Worm (Caenorhabditis elegans) whole organism, L2 larva: ENCODE measurements around the gene C07G1.6.

Experiments used
- C34F6.9 ChIP-seq: fragments of 150-350 bp; optimal IDR thresholded peaks from 2 replicates; lab custom pipeline; 2014; ENCODE audit warnings: missing biosample characterization, missing genetic modification characterization
- F13H6.1 ChIP-seq: sonication (generic microtip); optimal IDR thresholded peaks from 2 replicates; lab custom pipeline; 2016; ENCODE audit warnings: missing genetic modification characterization, missing compliant biosample characterization
- R02D3.7 ChIP-seq: fragments of 150-350 bp; optimal IDR thresholded peaks from 2 replicates; lab custom pipeline; 2014; ENCODE audit warnings: missing biosample characterization, missing genetic modification characterization
- ZK546.5 ChIP-seq: sonication (generic microtip); optimal IDR thresholded peaks from 2 replicates; lab custom pipeline; 2017; ENCODE audit warnings: missing biosample characterization, missing genetic modification characterization
- alr-1 ChIP-seq: fragments of 150-350 bp; optimal IDR thresholded peaks from 2 replicates; lab custom pipeline; 2014; ENCODE audit warnings: missing biosample characterization, missing genetic modification characterization
- aly-2 ChIP-seq: fragments of 150-350 bp; optimal IDR thresholded peaks from 2 replicates; lab custom pipeline; 2014; ENCODE audit warnings: missing biosample characterization, missing genetic modification characterization
- ama-1 ChIP-seq: fragments of 150-350 bp; optimal IDR thresholded peaks from 2 replicates; lab custom pipeline; 2018; ENCODE audit warnings: inconsistent platforms
- blmp-1 ChIP-seq: sonication (generic microtip); optimal IDR thresholded peaks from 2 replicates; lab custom pipeline; 2017; ENCODE audit warnings: missing genetic modification characterization, mild to moderate bottlenecking, missing compliant biosample characterization, antibody characterized with exemption, moderate library complexity; ENCODE audit not compliant: insufficient read depth
- ceh-82 ChIP-seq: fragments of 150-350 bp; optimal IDR thresholded peaks from 2 replicates; lab custom pipeline; 2014; ENCODE audit warnings: missing biosample characterization, missing genetic modification characterization
- crh-2 ChIP-seq: sonication (generic microtip); optimal IDR thresholded peaks from 2 replicates; lab custom pipeline; 2017; ENCODE audit warnings: missing biosample characterization, missing genetic modification characterization
- elt-1 ChIP-seq: fragments of 150-350 bp; optimal IDR thresholded peaks from 2 replicates; lab custom pipeline; 2014; ENCODE audit warnings: missing biosample characterization, missing genetic modification characterization
- elt-3 ChIP-seq: sonication (generic microtip); optimal IDR thresholded peaks from 2 replicates; lab custom pipeline; 2017; ENCODE audit warnings: missing biosample characterization, missing genetic modification characterization
- fos-1 ChIP-seq: fragments of 150-350 bp; optimal IDR thresholded peaks from 2 replicates; lab custom pipeline; 2014; ENCODE audit warnings: missing biosample characterization, missing genetic modification characterization
- gmeb-1 ChIP-seq: fragments of 150-350 bp; optimal IDR thresholded peaks from 2 replicates; lab custom pipeline; 2014; ENCODE audit warnings: missing biosample characterization, missing genetic modification characterization
- lin-11 ChIP-seq: fragments of 150-350 bp; sonication (generic microtip); optimal IDR thresholded peaks from 2 replicates; lab custom pipeline; 2014; ENCODE audit warnings: missing biosample characterization, missing genetic modification characterization, inconsistent platforms, mixed read lengths
- lin-13 ChIP-seq: fragments of 150-350 bp; optimal IDR thresholded peaks from 2 replicates; lab custom pipeline; 2014; ENCODE audit warnings: missing biosample characterization, missing genetic modification reagents, missing genetic modification characterization
- lsy-2 ChIP-seq, 2 experiments: fragments of 150-350 bp in 1 of 2; sonication (generic microtip) in 1 of 2; optimal IDR thresholded peaks; 2 replicates each; lab custom pipeline; 2014 to 2017; ENCODE audit warnings: missing biosample characterization in 2 of 2, missing genetic modification characterization in 2 of 2
- mdl-1 ChIP-seq, 2 experiments: fragments of 150-350 bp in 1 of 2; sonication (generic microtip) in 1 of 2; optimal IDR thresholded peaks; 2 replicates each; lab custom pipeline; 2017; ENCODE audit warnings: missing biosample characterization in 2 of 2, missing genetic modification characterization in 2 of 2
- nhr-10 ChIP-seq: sonication (generic microtip); optimal IDR thresholded peaks from 2 replicates; lab custom pipeline; 2017; ENCODE audit warnings: missing biosample characterization, missing genetic modification characterization
- nhr-11 ChIP-seq: fragments of 150-350 bp; optimal IDR thresholded peaks from 2 replicates; lab custom pipeline; 2014; ENCODE audit warnings: missing biosample characterization, missing genetic modification characterization
- nhr-12 ChIP-seq: fragments of 150-350 bp; optimal IDR thresholded peaks from 2 replicates; lab custom pipeline; 2014; ENCODE audit warnings: missing biosample characterization, missing genetic modification characterization
- nhr-129 ChIP-seq: fragments of 150-350 bp; optimal IDR thresholded peaks from 2 replicates; lab custom pipeline; 2014; ENCODE audit warnings: missing biosample characterization, missing genetic modification characterization
- nhr-21 ChIP-seq: fragments of 150-350 bp; optimal IDR thresholded peaks from 2 replicates; lab custom pipeline; 2014; ENCODE audit warnings: missing biosample characterization, missing genetic modification characterization
- nhr-23 ChIP-seq: fragments of 150-350 bp; optimal IDR thresholded peaks from 2 replicates; lab custom pipeline; 2014; ENCODE audit warnings: missing biosample characterization, missing genetic modification reagents, missing genetic modification characterization
- nhr-237 ChIP-seq: fragments of 150-350 bp; optimal IDR thresholded peaks from 2 replicates; lab custom pipeline; 2014; ENCODE audit warnings: missing biosample characterization, missing genetic modification characterization
- nhr-25 ChIP-seq: fragments of 150-350 bp; sonication (generic microtip); optimal IDR thresholded peaks from 3 replicates; lab custom pipeline; 2014; ENCODE audit warnings: missing biosample characterization, missing genetic modification characterization
- nhr-6 ChIP-seq: fragments of 150-350 bp; optimal IDR thresholded peaks from 2 replicates; lab custom pipeline; 2014; ENCODE audit warnings: missing biosample characterization, missing genetic modification characterization
- peb-1 ChIP-seq: fragments of 150-350 bp; optimal IDR thresholded peaks from 2 replicates; lab custom pipeline; 2014; ENCODE audit warnings: missing biosample characterization, missing genetic modification characterization
- sem-4 ChIP-seq: fragments of 150-350 bp; optimal IDR thresholded peaks from 2 replicates; lab custom pipeline; 2014; ENCODE audit warnings: missing biosample characterization, missing genetic modification reagents, missing genetic modification characterization
- skn-1 ChIP-seq: sonication (generic microtip); optimal IDR thresholded peaks from 2 replicates; lab custom pipeline; 2017; ENCODE audit warnings: missing biosample characterization, missing genetic modification characterization
- sma-3 ChIP-seq: sonication (generic microtip); optimal IDR thresholded peaks from 2 replicates; lab custom pipeline; 2016; ENCODE audit warnings: missing genetic modification reagents, missing genetic modification characterization, missing compliant biosample characterization
- sma-9 ChIP-seq, 2 experiments: fragments of 150-350 bp in 1 of 2; sonication (generic microtip) in 1 of 2; optimal IDR thresholded peaks; 2 replicates each; lab custom pipeline; 2014 to 2016; ENCODE audit warnings: missing genetic modification characterization in 2 of 2, mild to moderate bottlenecking in 1 of 2, missing biosample characterization in 1 of 2, missing compliant biosample characterization in 1 of 2, missing genetic modification reagents in 1 of 2, moderate library complexity in 1 of 2
- snpc-4 ChIP-seq: fragments of 150-350 bp; optimal IDR thresholded peaks from 2 replicates; lab custom pipeline; 2014; ENCODE audit warnings: missing biosample characterization, missing genetic modification characterization
- unc-39 ChIP-seq: fragments of 150-350 bp; optimal IDR thresholded peaks from 2 replicates; lab custom pipeline; 2014; ENCODE audit warnings: missing biosample characterization, missing genetic modification characterization
- zag-1 ChIP-seq: fragments of 150-350 bp; optimal IDR thresholded peaks from 2 replicates; lab custom pipeline; 2014; ENCODE audit warnings: missing biosample characterization, missing genetic modification characterization
- ztf-1 ChIP-seq: fragments of 200-800 bp; sonication (Bioruptor generic); conservative IDR thresholded peaks from 2 replicates; pipeline ENCODE4 v1.3.6; 2022; ENCODE audit warnings: missing genetic modification characterization, missing compliant biosample characterization
- ztf-11 ChIP-seq: sonication (generic microtip); optimal IDR thresholded peaks from 2 replicates; lab custom pipeline; 2017; ENCODE audit warnings: missing biosample characterization, missing genetic modification characterization
- ztf-4 ChIP-seq: fragments of 150-350 bp; optimal IDR thresholded peaks from 2 replicates; lab custom pipeline; 2014; ENCODE audit warnings: missing biosample characterization, missing genetic modification characterization

Gene C07G1.6

DNA sequence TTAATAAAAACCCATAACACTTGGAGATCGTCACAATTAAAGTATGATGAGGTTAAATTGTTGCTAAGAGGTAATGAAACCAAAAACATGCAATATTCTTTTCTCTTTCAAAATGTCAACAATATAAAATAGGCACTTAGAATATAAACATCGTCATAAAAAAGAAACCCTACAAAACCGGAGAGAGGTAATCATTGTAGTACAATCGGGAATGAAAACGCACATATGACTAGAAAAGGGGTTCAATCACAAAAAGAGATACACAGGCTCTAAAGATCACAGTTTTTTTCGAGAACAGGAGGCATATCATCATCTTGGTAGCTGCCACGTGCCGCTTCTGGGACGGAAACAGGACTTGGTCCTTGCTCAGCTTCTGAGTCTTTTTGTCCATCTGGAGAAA is 16.3 kb upstream of the C07G1.6 start:
- no peak for TF ChIP-seq nhr-12
- no peak for TF ChIP-seq nhr-237 (tag; lab: Kevin White, UChicago)
- no peak for TF ChIP-seq nhr-129
- no peak for TF ChIP-seq alr-1 (tag; lab: Kevin White, UChicago)
- no peak for TF ChIP-seq elt-1 (tag; lab: Kevin White, UChicago)
- no peak for TF ChIP-seq elt-3
- no peak for TF ChIP-seq skn-1 (tag; lab: Kevin White, UChicago)
- no peak for TF ChIP-seq fos-1
- TF ChIP-seq sem-4 (tag; lab: Kevin White, UChicago), result no peak
- no peak for TF ChIP-seq zag-1
- TF ChIP-seq F13H6.1 (tag; lab: Kevin White, UChicago), result no peak
- TF ChIP-seq unc-39 (tag; lab: Kevin White, UChicago), result no peak
- no peak for TF ChIP-seq C34F6.9
- no peak for TF ChIP-seq nhr-6
- TF ChIP-seq nhr-11 (tag; lab: Kevin White, UChicago), result no peak

DNA sequence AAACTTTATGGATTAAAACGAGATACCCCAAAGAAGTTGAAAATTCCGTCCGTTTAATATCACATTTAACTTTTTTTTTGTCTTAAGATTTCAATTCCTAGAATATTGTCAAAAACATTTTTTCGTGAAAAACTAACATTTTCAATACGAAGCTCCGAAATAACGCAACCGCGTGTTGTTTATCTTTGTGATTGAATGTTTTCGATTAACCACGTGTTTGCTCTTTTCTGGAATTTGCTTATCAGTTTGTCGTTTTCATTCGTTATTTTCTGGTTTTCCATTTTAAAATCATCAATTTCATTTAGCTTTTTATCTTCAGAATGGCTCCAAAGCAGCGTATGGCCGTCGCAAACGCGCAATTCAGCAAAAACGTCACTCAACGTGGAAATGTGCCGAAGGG is 15.2 kb upstream of the C07G1.6 start, which contains the start of gene serp-1.2:
serp-1.2 (plus strand) TSS at position 318 of the 400 bp plus-strand sequence.
- peak; percentile 52 for TF ChIP-seq crh-2 (tag; lab: Kevin White, UChicago)
- no peak for TF ChIP-seq ztf-11 (tag; lab: Kevin White, UChicago)
- TF ChIP-seq fos-1, result peak; percentile 28
- no peak for TF ChIP-seq nhr-12
- no peak for TF ChIP-seq nhr-21
- no peak for TF ChIP-seq lin-11 (tag; lab: Kevin White, UChicago)
- no peak for TF ChIP-seq R02D3.7 (tag; lab: Kevin White, UChicago)
- TF ChIP-seq C34F6.9, result peak; percentile 59
- TF ChIP-seq ceh-82 (tag; lab: Kevin White, UChicago), result no peak
- TF ChIP-seq unc-39 (tag; lab: Kevin White, UChicago), result no peak
- TF ChIP-seq lin-13 (GFP tag; lab: Kevin White, UChicago), result peak; percentile 12
- TF ChIP-seq nhr-129, result peak; percentile 36
- TF ChIP-seq nhr-10 (tag; lab: Kevin White, UChicago), result no peak
- no peak for TF ChIP-seq nhr-6
- TF ChIP-seq ama-1 (lab: Kevin White, UChicago), result peak; percentile 39
- no peak for TF ChIP-seq nhr-25 (tag; lab: Kevin White, UChicago)
- no peak for TF ChIP-seq nhr-23
- TF ChIP-seq mdl-1 (tag; optimal IDR thresholded peaks at IDR 0.05; lab: Kevin White, UChicago), result peak in 1 of 2 experiments; percentile 29
- TF ChIP-seq elt-1 (tag; lab: Kevin White, UChicago), result no peak
- TF ChIP-seq lsy-2 (tag; optimal IDR thresholded peaks at IDR 0.05; lab: Kevin White, UChicago), result no peak
- TF ChIP-seq sma-9 (GFP tag; optimal IDR thresholded peaks at IDR 0.05; lab: Kevin White, UChicago), result peak; percentile 44
- no peak for TF ChIP-seq sma-9 (tag; optimal IDR thresholded peaks at IDR 0.05; lab: Kevin White, UChicago)
- no peak for TF ChIP-seq peb-1 (tag; lab: Kevin White, UChicago)
- TF ChIP-seq aly-2 (tag; lab: Kevin White, UChicago), result no peak
- TF ChIP-seq elt-3, result no peak
- TF ChIP-seq, all 48 proteins: peak for 8

ce11 chrIV:8223055-8223454 is 12.9 kb upstream of the C07G1.6 start:
- TF ChIP-seq ztf-11 (tag; lab: Kevin White, UChicago), result no peak
- no peak for TF ChIP-seq lin-13 (GFP tag; lab: Kevin White, UChicago)
- TF ChIP-seq skn-1 (tag; lab: Kevin White, UChicago), result no peak
- no peak for TF ChIP-seq nhr-6
- TF ChIP-seq snpc-4, result no peak
- TF ChIP-seq gmeb-1, result no peak
- no peak for TF ChIP-seq nhr-25 (tag; lab: Kevin White, UChicago)
- TF ChIP-seq nhr-11 (tag; lab: Kevin White, UChicago), result no peak
- no peak for TF ChIP-seq C34F6.9
- no peak for TF ChIP-seq zag-1
- TF ChIP-seq F13H6.1 (tag; lab: Kevin White, UChicago), result no peak
- TF ChIP-seq ztf-1, result no peak
- TF ChIP-seq, all 48 proteins: peak for 0

DNA sequence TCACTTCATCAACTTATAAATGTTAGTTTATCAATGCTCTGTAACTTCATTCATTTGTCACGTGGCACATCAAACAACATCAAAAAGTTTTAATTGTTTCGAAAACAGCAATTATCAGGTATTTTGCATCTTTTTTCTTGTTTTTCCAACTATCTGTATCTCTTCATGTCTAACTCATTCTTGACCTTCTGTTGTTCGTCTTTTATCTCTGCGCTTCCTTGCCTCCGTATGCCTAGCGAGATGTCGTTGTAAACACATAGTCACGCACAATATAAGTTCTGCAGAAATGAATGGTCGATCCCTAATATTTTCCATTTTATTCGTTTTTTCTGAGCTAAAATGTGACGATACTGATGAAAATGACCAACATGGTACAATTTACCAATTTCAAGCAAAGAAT is 11.7 kb upstream of the C07G1.6 start, which contains the start of gene gpx-6:
gpx-6 (plus strand) TSS at position 257 of the 400 bp plus-strand sequence.
- TF ChIP-seq blmp-1 (tag; lab: Kevin White, UChicago) (no peak), ztf-4 (no peak), sma-3 (GFP tag; lab: Kevin White, UChicago) (no peak), ceh-82 (tag; lab: Kevin White, UChicago) (no peak), ztf-1 (no peak), C34F6.9 (no peak), gmeb-1 (no peak), nhr-12 (no peak), ZK546.5 (tag; lab: Kevin White, UChicago) (no peak), fos-1 (no peak), ztf-11 (tag; lab: Kevin White, UChicago) (no peak)
